Fruit fly (Drosophila melanogaster) whole organism, embryonic: ENCODE data around the gene jv.
A peak's percentile ranks its signal among the peaks of the same experiment; 100 is the strongest.

Source experiments
- Antp ChIP-seq: fragments of 200-800 bp; sonication (Bioruptor generic); optimal IDR thresholded peaks from 3 replicates; lab custom pipeline; 2016; ENCODE audit warnings: missing biosample characterization, missing genetic modification characterization
- Atf6 ChIP-seq: fragments of 200-800 bp; sonication (Bioruptor generic); IDR thresholded peaks from 2 replicates; pipeline ENCODE4 v1.3.6; 2022; ENCODE audit warnings: missing biosample characterization, missing genetic modification characterization
- CG10209 ChIP-seq: fragments of 200-800 bp; sonication (Bioruptor generic); optimal IDR thresholded peaks from 3 replicates; lab custom pipeline; 2017; ENCODE audit warnings: missing biosample characterization, mild to moderate bottlenecking, missing genetic modification characterization, missing genetic modification reagents
- CG10959 ChIP-seq: fragments of 200-800 bp; sonication (Bioruptor generic); IDR thresholded peaks from 2 replicates; pipeline ENCODE4 v1.3.6; 2022; ENCODE audit warnings: missing biosample characterization, missing genetic modification characterization
- CG11504 ChIP-seq: fragments of 200-800 bp; sonication (Bioruptor generic); optimal IDR thresholded peaks from 3 replicates; lab custom pipeline; 2019; ENCODE audit warnings: missing biosample characterization, mild to moderate bottlenecking, missing genetic modification characterization, moderate library complexity
- CG11560 ChIP-seq: fragments of 200-800 bp; sonication (Bioruptor generic); IDR thresholded peaks from 3 replicates; pipeline ENCODE4 v1.3.6; 2022; ENCODE audit warnings: missing biosample characterization, missing genetic modification characterization
- CG11696 ChIP-seq: fragments of 200-800 bp; sonication (Bioruptor generic); IDR thresholded peaks from 2 replicates; pipeline ENCODE4 v1.3.6; 2022; ENCODE audit warnings: missing biosample characterization, missing genetic modification characterization
- CG12236 ChIP-seq: fragments of 200-800 bp; sonication (Bioruptor generic); optimal IDR thresholded peaks from 2 replicates; lab custom pipeline; 2016; ENCODE audit warnings: missing biosample characterization, missing genetic modification characterization
- CG13894 ChIP-seq: fragments of 200-800 bp; sonication (Bioruptor generic); optimal IDR thresholded peaks from 3 replicates; lab custom pipeline; 2018; ENCODE audit warnings: missing biosample characterization, mild to moderate bottlenecking, missing genetic modification characterization, moderate library complexity
- CG15601 ChIP-seq: fragments of 200-800 bp; sonication (Bioruptor generic); optimal IDR thresholded peaks from 3 replicates; lab custom pipeline; 2019; ENCODE audit warnings: missing biosample characterization, mild to moderate bottlenecking, missing genetic modification characterization, moderate library complexity
- CG17385 ChIP-seq: fragments of 200-800 bp; sonication (Bioruptor generic); optimal IDR thresholded peaks from 3 replicates; lab custom pipeline; 2018; ENCODE audit warnings: missing biosample characterization, mild to moderate bottlenecking, missing genetic modification characterization
- CG17802 ChIP-seq: fragments of 200-800 bp; sonication (Bioruptor generic); optimal IDR thresholded peaks from 2 replicates; lab custom pipeline; 2018; ENCODE audit warnings: missing biosample characterization, mild to moderate bottlenecking, missing genetic modification characterization, moderate library complexity
- CG18619 ChIP-seq: fragments of 200-800 bp; sonication (Bioruptor generic); optimal IDR thresholded peaks from 3 replicates; lab custom pipeline; 2017; ENCODE audit warnings: missing biosample characterization, mild to moderate bottlenecking, missing genetic modification characterization
- CG18764 ChIP-seq: fragments of 200-800 bp; sonication (Bioruptor generic); optimal IDR thresholded peaks from 3 replicates; lab custom pipeline; 2016; ENCODE audit warnings: missing biosample characterization, missing genetic modification characterization
- CG2129 ChIP-seq: fragments of 200-800 bp; sonication (Bioruptor generic); IDR thresholded peaks from 2 replicates; pipeline ENCODE4 v1.3.6; 2022; ENCODE audit warnings: missing biosample characterization, missing genetic modification characterization; ENCODE audit not compliant: partially characterized antibody
- CG42726 ChIP-seq: fragments of 200-800 bp; sonication (Bioruptor generic); IDR thresholded peaks from 2 replicates; pipeline ENCODE4 v1.3.6; 2022; ENCODE audit warnings: missing biosample characterization, missing genetic modification characterization; ENCODE audit not compliant: partially characterized antibody
- CG4282 ChIP-seq: fragments of 200-800 bp; sonication (Bioruptor generic); optimal IDR thresholded peaks from 2 replicates; lab custom pipeline; 2016; ENCODE audit warnings: missing biosample characterization, missing genetic modification characterization
- CG7556 ChIP-seq: fragments of 200-800 bp; sonication (Bioruptor generic); optimal IDR thresholded peaks from 2 replicates; lab custom pipeline; 2017; ENCODE audit warnings: missing biosample characterization, mild to moderate bottlenecking, missing genetic modification characterization
- CHES-1-like ChIP-seq: fragments of 200-800 bp; sonication (Bioruptor generic); optimal IDR thresholded peaks from 2 replicates; lab custom pipeline; 2016; ENCODE audit warnings: missing biosample characterization, missing genetic modification characterization
- Dbx ChIP-seq: fragments of 200-800 bp; sonication (Bioruptor generic); IDR thresholded peaks from 3 replicates; pipeline ENCODE4 v1.3.6; 2022; ENCODE audit warnings: missing biosample characterization, missing genetic modification characterization
- Dref ChIP-seq: fragments of 200-800 bp; sonication (Bioruptor generic); IDR thresholded peaks from 2 replicates; pipeline ENCODE4 v1.3.6; 2022; ENCODE audit warnings: missing biosample characterization, missing genetic modification characterization
- Fer3 ChIP-seq: fragments of 200-800 bp; sonication (Bioruptor generic); optimal IDR thresholded peaks from 2 replicates; lab custom pipeline; 2018; ENCODE audit warnings: missing biosample characterization, mild to moderate bottlenecking, missing genetic modification characterization, moderate library complexity
- Lim3 ChIP-seq: fragments of 200-800 bp; sonication (Bioruptor generic); IDR thresholded peaks from 2 replicates; pipeline ENCODE4 v1.3.6; 2022; ENCODE audit warnings: missing biosample characterization, missing genetic modification characterization
- Pdp1 ChIP-seq, 2 experiments: fragments of 200-800 bp; sonication (Bioruptor generic); optimal IDR thresholded peaks; 3 replicates each; lab custom pipeline; 2016; ENCODE audit warnings: missing biosample characterization in 2 of 2, missing genetic modification characterization in 2 of 2, mild to moderate bottlenecking in 1 of 2, moderate library complexity in 1 of 2
- Stat92E ChIP-seq, 3 experiments: fragments of >200 bp in 2 of 3; fragments of 200-800 bp in 1 of 3; sonication (Bioruptor generic) in 1 of 3; optimal IDR thresholded peaks; 2 replicates each; lab custom pipeline; 2017 to 2019; ENCODE audit warnings: missing biosample characterization in 3 of 3, missing genetic modification characterization in 3 of 3, mild to moderate bottlenecking in 1 of 3, moderate library complexity in 1 of 3
- Usf ChIP-seq: fragments of 200-800 bp; sonication (Bioruptor generic); optimal IDR thresholded peaks from 2 replicates; lab custom pipeline; 2017; ENCODE audit warnings: missing genotype, missing biosample characterization, missing genetic modification characterization
- Vsx1 ChIP-seq: fragments of 200-800 bp; sonication (Bioruptor generic); optimal IDR thresholded peaks from 2 replicates; lab custom pipeline; 2017; ENCODE audit warnings: missing biosample characterization, mild to moderate bottlenecking, missing genetic modification characterization, missing genetic modification reagents
- YL-1 ChIP-seq: fragments of 200-800 bp; sonication (Bioruptor generic); optimal IDR thresholded peaks from 3 replicates; lab custom pipeline; 2017; ENCODE audit warnings: missing biosample characterization, mild to moderate bottlenecking, missing genetic modification characterization
- ap ChIP-seq: fragments of 200-800 bp; sonication (Bioruptor generic); IDR thresholded peaks from 2 replicates; pipeline ENCODE4 v1.3.6; 2022; ENCODE audit warnings: missing biosample characterization, missing genetic modification characterization
- ash1 ChIP-seq: fragments of 200-800 bp; sonication (Bioruptor generic); optimal IDR thresholded peaks from 2 replicates; lab custom pipeline; 2018; ENCODE audit warnings: missing biosample characterization, mild to moderate bottlenecking, missing genetic modification characterization
- btn ChIP-seq: fragments of 200-800 bp; sonication (Bioruptor generic); optimal IDR thresholded peaks from 2 replicates; lab custom pipeline; 2016; ENCODE audit warnings: missing biosample characterization, missing genetic modification characterization
- cas ChIP-seq: fragments of 200-800 bp; sonication (Bioruptor generic); IDR thresholded peaks from 2 replicates; pipeline ENCODE4 v1.3.6; 2022; ENCODE audit warnings: missing biosample characterization, missing genetic modification characterization
- crp ChIP-seq, 2 experiments: fragments of 200-800 bp; sonication (Bioruptor generic); optimal IDR thresholded peaks; 2 replicates in 1 of 2; 3 replicates in 1 of 2; lab custom pipeline; 2017; ENCODE audit warnings: missing biosample characterization in 2 of 2, missing genetic modification characterization in 2 of 2, mild to moderate bottlenecking in 1 of 2, moderate library complexity in 1 of 2
- fd102C ChIP-seq: fragments of 200-800 bp; sonication (Bioruptor generic); optimal IDR thresholded peaks from 2 replicates; lab custom pipeline; 2018; ENCODE audit warnings: missing biosample characterization, mild to moderate bottlenecking, missing genetic modification characterization, moderate library complexity
- fu2 ChIP-seq: fragments of 200-800 bp; sonication (Bioruptor generic); optimal IDR thresholded peaks from 2 replicates; lab custom pipeline; 2016; ENCODE audit warnings: missing biosample characterization, missing genetic modification characterization
- h ChIP-seq: fragments of >200 bp; optimal IDR thresholded peaks from 2 replicates; lab custom pipeline; 2017
- kah ChIP-seq: fragments of 200-800 bp; sonication (Bioruptor generic); optimal IDR thresholded peaks from 2 replicates; lab custom pipeline; 2018; ENCODE audit warnings: missing biosample characterization, mild to moderate bottlenecking, missing genetic modification characterization
- knrl ChIP-seq: fragments of 200-800 bp; sonication (Bioruptor generic); IDR thresholded peaks from 3 replicates; pipeline ENCODE4 v1.3.6; 2022; ENCODE audit warnings: missing biosample characterization, missing genetic modification characterization; ENCODE audit not compliant: partially characterized antibody
- lab ChIP-seq: fragments of 200-800 bp; sonication (Bioruptor generic); optimal IDR thresholded peaks from 3 replicates; lab custom pipeline; 2017; ENCODE audit warnings: missing biosample characterization, missing genetic modification characterization, mild to moderate bottlenecking, moderate library complexity, missing genetic modification reagents
- lmd ChIP-seq: fragments of 200-800 bp; sonication (Bioruptor generic); IDR thresholded peaks from 2 replicates; pipeline ENCODE4 v1.3.6; 2022; ENCODE audit warnings: missing biosample characterization, missing genetic modification characterization
- maf-S ChIP-seq: fragments of 200-800 bp; sonication (Bioruptor generic); optimal IDR thresholded peaks from 2 replicates; lab custom pipeline; 2016; ENCODE audit warnings: missing biosample characterization, missing genetic modification characterization
- mam ChIP-seq: fragments of 200-800 bp; sonication (Bioruptor generic); optimal IDR thresholded peaks from 3 replicates; lab custom pipeline; 2016; ENCODE audit warnings: missing biosample characterization, missing genetic modification characterization
- mirr ChIP-seq: fragments of 200-800 bp; sonication (Bioruptor generic); optimal IDR thresholded peaks from 3 replicates; lab custom pipeline; 2018; ENCODE audit warnings: missing biosample characterization, mild to moderate bottlenecking, missing genetic modification characterization
- nom ChIP-seq: fragments of 200-800 bp; sonication (Bioruptor generic); optimal IDR thresholded peaks from 2 replicates; lab custom pipeline; 2017; ENCODE audit warnings: missing biosample characterization, missing genetic modification characterization, mild to moderate bottlenecking, moderate library complexity, missing genetic modification reagents
- sim ChIP-seq: fragments of 200-800 bp; sonication (Bioruptor generic); IDR thresholded peaks from 2 replicates; pipeline ENCODE4 v1.3.6; 2022; ENCODE audit warnings: missing biosample characterization, missing genetic modification characterization
- trh ChIP-seq: fragments of 200-800 bp; sonication (Bioruptor generic); optimal IDR thresholded peaks from 2 replicates; lab custom pipeline; 2016; ENCODE audit warnings: missing biosample characterization, missing genetic modification characterization
- unc-4 ChIP-seq: fragments of 200-800 bp; sonication (Bioruptor generic); IDR thresholded peaks from 2 replicates; pipeline ENCODE4 v1.3.6; 2022; ENCODE audit warnings: missing biosample characterization, missing genetic modification characterization; ENCODE audit not compliant: partially characterized antibody
- zen2 ChIP-seq: fragments of 200-800 bp; sonication (Bioruptor generic); IDR thresholded peaks from 3 replicates; pipeline ENCODE4 v1.3.6; 2022; ENCODE audit warnings: missing biosample characterization, missing genetic modification characterization; ENCODE audit not compliant: partially characterized antibody
- zfh1 ChIP-seq: fragments of 200-800 bp; sonication (Bioruptor generic); IDR thresholded peaks from 3 replicates; pipeline ENCODE4 v1.3.6; 2022; ENCODE audit warnings: missing biosample characterization, missing genetic modification characterization

Gene jv

dm6 chr3L:6550178-6550977 is 38.9 kb downstream of the jv start, which contains the start of gene MCU (continued):
- TF ChIP-seq trh (GFP tag; lab: Kevin White, UChicago), result no peak
- TF ChIP-seq Fer3 (tag; lab: Kevin White, UChicago), result no peak
- TF ChIP-seq fd102C, result no peak
- TF ChIP-seq CG4282 (GFP tag; lab: Kevin White, UChicago), result no peak
- peak; percentile 26 for TF ChIP-seq lab
- TF ChIP-seq Pdp1 (GFP tag; optimal IDR thresholded peaks at IDR 0.05; lab: Kevin White, UChicago), result no peak
- TF ChIP-seq crp (GFP tag; optimal IDR thresholded peaks at IDR 0.05; lab: Kevin White, UChicago), result peak in 1 of 2 experiments; percentile 43
- TF ChIP-seq CG11504 (tag; lab: Kevin White, UChicago), result no peak
- TF ChIP-seq CG42726 (GFP tag; lab: Robert Waterston, UW), result peak; percentile 95
- TF ChIP-seq Dbx (GFP tag; lab: Robert Waterston, UW), result 0 out of 3 replicates have a peak, but pooled peaks have one; percentile 9
- no peak for TF ChIP-seq btn (GFP tag; lab: Kevin White, UChicago)
- TF ChIP-seq Antp, result no peak
- TF ChIP-seq Vsx1 (GFP tag; lab: Kevin White, UChicago), result no peak
- TF ChIP-seq nom (GFP tag; lab: Kevin White, UChicago), result no peak
- no peak for TF ChIP-seq Lim3 (GFP tag; lab: Robert Waterston, UW)
- TF ChIP-seq h (lab: Kevin White, UChicago), result no peak
- no peak for TF ChIP-seq YL-1
- TF ChIP-seq kah (GFP tag; lab: Kevin White, UChicago), result no peak
- no peak for TF ChIP-seq CG13894 (tag; lab: Kevin White, UChicago)
- no peak for TF ChIP-seq Stat92E (GFP tag; optimal IDR thresholded peaks at IDR 0.05; lab: Kevin White, UChicago)
- no peak for TF ChIP-seq CG18619 (GFP tag; lab: Kevin White, UChicago)
- TF ChIP-seq mam (GFP tag; lab: Kevin White, UChicago), result no peak
- peak; percentile 95 for TF ChIP-seq knrl (GFP tag; lab: Robert Waterston, UW)
- peak; percentile 99 for TF ChIP-seq CG11560
- no peak for TF ChIP-seq CG17385 (GFP tag; lab: Kevin White, UChicago)
- no peak for TF ChIP-seq CG10959 (GFP tag; lab: Robert Waterston, UW)
- TF ChIP-seq zfh1 (GFP tag; lab: Robert Waterston, UW), result no peak
- TF ChIP-seq CG2129 (GFP tag; lab: Robert Waterston, UW), result peak; percentile 71
- no peak for TF ChIP-seq CG7556
- TF ChIP-seq CHES-1-like, result no peak
- no peak for TF ChIP-seq CG12236 (GFP tag; lab: Kevin White, UChicago)
- no peak for TF ChIP-seq CG18764 (GFP tag; lab: Kevin White, UChicago)
- TF ChIP-seq Dref (GFP tag; lab: Robert Waterston, UW), result peak; percentile 86
- TF ChIP-seq Usf, result no peak
- no peak for TF ChIP-seq sim (GFP tag; lab: Robert Waterston, UW)
- TF ChIP-seq unc-4 (GFP tag; lab: Robert Waterston, UW), result peak; percentile 94
- TF ChIP-seq Atf6, result peak; percentile 38; the same call in 1 of the 2 replicates
- TF ChIP-seq fu2 (GFP tag; lab: Kevin White, UChicago), result no peak
- TF ChIP-seq mirr (GFP tag; lab: Kevin White, UChicago), result no peak
- TF ChIP-seq CG17802 (tag; lab: Kevin White, UChicago), result no peak
- no peak for TF ChIP-seq CG11696 (GFP tag; lab: Robert Waterston, UW)
- TF ChIP-seq CG10209 (GFP tag; lab: Kevin White, UChicago), result no peak
- no peak for TF ChIP-seq cas (GFP tag; lab: Robert Waterston, UW)
- no peak for TF ChIP-seq lmd (GFP tag; lab: Robert Waterston, UW)
- TF ChIP-seq maf-S (GFP tag; lab: Kevin White, UChicago), result no peak
- TF ChIP-seq CG15601 (tag; lab: Kevin White, UChicago), result peak; percentile 34
- peak; percentile 86 for TF ChIP-seq zen2
- no peak for TF ChIP-seq ap
- no peak for TF ChIP-seq ash1 (GFP tag; lab: Kevin White, UChicago)
